Worm (Caenorhabditis elegans): Measurements from ENCODE around the gene dop-1.

- TF ChIP-seq nhr-102 (tag; optimal IDR thresholded peaks at IDR 0.05) = no peak
- no peak for TF ChIP-seq fkh-10 (GFP tag; optimal IDR thresholded peaks at IDR 0.05)
- TF ChIP-seq F26F4.8 (GFP tag; conservative IDR thresholded peaks at IDR 0.05) = no peak
- TF ChIP-seq arid-1 (GFP tag; conservative IDR thresholded peaks at IDR 0.05) = no peak
- TF ChIP-seq aly-2 (tag; optimal IDR thresholded peaks at IDR 0.05) = no peak
- no peak for TF ChIP-seq gei-8 (GFP tag; optimal IDR thresholded peaks at IDR 0.05)
Measured at ce11 chrX:4437555-4437954, 18.9 kb upstream of the dop-1 start, which contains the start of gene cest-26.

All from whole organism, L4 larva.